Worm (Caenorhabditis elegans): ENCODE measurements around the gene gstk-2.

- TF ChIP-seq him-1 (tag; optimal IDR thresholded peaks at IDR 0.05): no peak
- TF ChIP-seq W03F9.2 (tag; optimal IDR thresholded peaks at IDR 0.05): no peak
- no peak for TF ChIP-seq dao-5 (tag; optimal IDR thresholded peaks at IDR 0.05)
These were observed 1.5 kb downstream of the gstk-2 start for ce11 chrIV:7240564-7240963.
